Worm (Caenorhabditis elegans) whole organism, L4/young adult: ENCODE data around the gene T04A6.2.

Experiments
- W03F9.2 ChIP-seq: fragments of 150-350 bp; optimal IDR thresholded peaks from 2 replicates; lab custom pipeline; 2014; ENCODE audit warnings: missing biosample characterization, missing genetic modification characterization
- dao-5 ChIP-seq: sonication (generic microtip); optimal IDR thresholded peaks from 2 replicates; lab custom pipeline; 2016; ENCODE audit warnings: missing genotype, missing genetic modification characterization, moderate library complexity, missing compliant biosample characterization
- him-1 ChIP-seq: sonication (generic microtip); optimal IDR thresholded peaks from 2 replicates; lab custom pipeline; 2016; ENCODE audit warnings: missing genotype, missing genetic modification reagents, missing genetic modification characterization, missing compliant biosample characterization

Gene T04A6.2

ce11 chrIII:7648841-7649240, 34.2 kb downstream of the T04A6.2 start:
- TF ChIP-seq dao-5, result no peak
- TF ChIP-seq him-1, result no peak
- TF ChIP-seq W03F9.2 (tag; lab: Kevin White, UChicago), result no peak

- TF ChIP-seq W03F9.2 (tag; lab: Kevin White, UChicago) (no peak), dao-5 (no peak), him-1 (no peak)
Measured at ce11 chrIII:7655498-7655897, 40.9 kb downstream of the T04A6.2 start.

- no peak for TF ChIP-seq him-1
- no peak for TF ChIP-seq dao-5
- no peak for TF ChIP-seq W03F9.2 (tag; lab: Kevin White, UChicago)
Measured at ce11 chrIII:7655932-7656331, 41.3 kb downstream of the T04A6.2 start, which contains the start of gene baz-2. baz-2 (minus strand) TSS chrIII:7656032.

ce11 chrIII:7656474-7656873, 41.8 kb downstream of the T04A6.2 start, which contains the start of gene ZK783.7:
ZK783.7 (plus strand) TSS chrIII:7656719.
- TF ChIP-seq dao-5, result no peak
- no peak for TF ChIP-seq W03F9.2 (tag; lab: Kevin White, UChicago)
- TF ChIP-seq him-1, result no peak

ce11 chrIII:7659440-7659839, 44.8 kb downstream of the T04A6.2 start:
- TF ChIP-seq dao-5 (no peak), him-1 (no peak), W03F9.2 (tag; lab: Kevin White, UChicago) (no peak)

- no peak for TF ChIP-seq him-1
- no peak for TF ChIP-seq W03F9.2 (tag; lab: Kevin White, UChicago)
- no peak for TF ChIP-seq dao-5
Measured at ce11 chrIII:7661162-7661561, 46.5 kb downstream of the T04A6.2 start.

- TF ChIP-seq dao-5 (no peak), him-1 (no peak), W03F9.2 (tag; lab: Kevin White, UChicago) (no peak)
Measured at ce11 chrIII:7661978-7662377, 47.3 kb downstream of the T04A6.2 start, which contains the start of gene lido-18. lido-18 (plus strand) TSS chrIII:7662278.
